Fruit fly (Drosophila melanogaster): ENCODE measurements around the gene Hmx.

- no peak for TF ChIP-seq Myb (GFP tag; optimal IDR thresholded peaks at IDR 0.05)
- TF ChIP-seq CG2678 (tag; optimal IDR thresholded peaks at IDR 0.05), result no peak
- no peak for TF ChIP-seq CG17186 (GFP tag; optimal IDR thresholded peaks at IDR 0.05)
- TF ChIP-seq CG7271 (tag; optimal IDR thresholded peaks at IDR 0.05), result no peak
- no peak for TF ChIP-seq CG4617 (GFP tag; optimal IDR thresholded peaks at IDR 0.05; ENCODE audit: borderline replicate concordance)
Observed at dm6 chr3R:17561175-17561574, 2.4 kb downstream of the Hmx start.
